Fruit fly (Drosophila melanogaster) whole organism, embryonic: ENCODE measurements around the gene CG42465.

Experiments used
- CG10321 ChIP-seq: fragments of 200-800 bp; sonication (Bioruptor generic); IDR thresholded peaks from 2 replicates; pipeline ENCODE4 v1.3.6; 2022; ENCODE audit warnings: missing biosample characterization, missing genetic modification characterization
- CG1233 ChIP-seq: fragments of 200-800 bp; sonication (Bioruptor generic); optimal IDR thresholded peaks from 4 replicates; lab custom pipeline; 2018; ENCODE audit warnings: missing biosample characterization, mild to moderate bottlenecking, missing genetic modification characterization
- CG13624 ChIP-seq: fragments of 200-800 bp; sonication (Bioruptor generic); optimal IDR thresholded peaks from 2 replicates; lab custom pipeline; 2016; ENCODE audit warnings: missing biosample characterization, missing genetic modification characterization
- CG13775 ChIP-seq: fragments of 200-800 bp; sonication (Bioruptor generic); optimal IDR thresholded peaks from 3 replicates; lab custom pipeline; 2017; ENCODE audit warnings: missing biosample characterization, mild to moderate bottlenecking, missing genetic modification characterization
- CG3163 ChIP-seq: fragments of 200-800 bp; sonication (Bioruptor generic); optimal IDR thresholded peaks from 3 replicates; lab custom pipeline; 2016; ENCODE audit warnings: missing biosample characterization, missing genetic modification characterization
- CG7987 ChIP-seq: fragments of 200-800 bp; sonication (Bioruptor generic); optimal IDR thresholded peaks from 2 replicates; lab custom pipeline; 2018; ENCODE audit warnings: missing biosample characterization, mild to moderate bottlenecking, missing genetic modification characterization, moderate library complexity
- GATAe ChIP-seq: fragments of 200-800 bp; sonication (Bioruptor generic); conservative IDR thresholded peaks from 2 replicates; pipeline ENCODE4 v1.3.6; 2022; ENCODE audit warnings: missing biosample characterization, missing genetic modification characterization
- HLHmδ ChIP-seq: fragments of 200-800 bp; sonication (Bioruptor generic); optimal IDR thresholded peaks from 2 replicates; lab custom pipeline; 2018; ENCODE audit warnings: missing biosample characterization, mild to moderate bottlenecking, missing genetic modification characterization, moderate library complexity
- Ravus ChIP-seq: fragments of 200-800 bp; sonication (Bioruptor generic); IDR thresholded peaks from 2 replicates; pipeline ENCODE4 v1.3.6; 2022; ENCODE audit warnings: missing biosample characterization, missing genetic modification characterization
- kah ChIP-seq: fragments of 200-800 bp; sonication (Bioruptor generic); optimal IDR thresholded peaks from 2 replicates; lab custom pipeline; 2018; ENCODE audit warnings: missing biosample characterization, mild to moderate bottlenecking, missing genetic modification characterization
- klu ChIP-seq: fragments of 200-800 bp; sonication (Bioruptor generic); IDR thresholded peaks from 2 replicates; pipeline ENCODE4 v1.3.6; 2022; ENCODE audit warnings: missing biosample characterization, missing genetic modification characterization
- psq ChIP-seq: fragments of 200-800 bp; sonication (Bioruptor generic); optimal IDR thresholded peaks from 2 replicates; lab custom pipeline; 2017; ENCODE audit warnings: missing biosample characterization, missing genetic modification characterization
- tup ChIP-seq: fragments of 200-800 bp; sonication (Bioruptor generic); optimal IDR thresholded peaks from 2 replicates; lab custom pipeline; 2016; ENCODE audit warnings: missing biosample characterization, mild to moderate bottlenecking, missing genetic modification characterization, moderate library complexity

DNA sequence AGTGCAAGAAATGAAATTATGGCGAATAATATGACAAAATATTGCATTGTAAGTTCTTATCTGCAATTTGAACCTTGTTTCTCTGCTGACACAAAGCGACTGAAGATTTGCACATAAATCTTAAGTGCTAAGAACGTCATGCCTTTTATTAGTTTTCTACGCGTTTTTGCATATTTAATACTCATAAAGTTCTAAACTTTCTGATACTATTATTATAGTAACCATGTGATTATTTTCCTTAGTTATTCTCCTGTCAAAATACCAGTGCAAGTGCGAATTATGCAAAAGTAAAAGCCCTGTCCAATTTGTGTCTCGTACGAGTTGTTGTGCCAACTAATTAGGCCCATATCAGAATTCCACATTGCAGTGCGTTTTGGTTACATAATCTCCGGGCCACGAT lies 29.5 kb upstream of the CG42465 start, which contains the start of gene Sfp24Bc:
- no peak for TF ChIP-seq GATAe
- no peak for TF ChIP-seq tup (GFP tag; lab: Kevin White, UChicago)
- no peak for TF ChIP-seq Ravus
- TF ChIP-seq CG13775 (GFP tag; lab: Kevin White, UChicago) = no peak
- no peak for TF ChIP-seq CG3163 (GFP tag; lab: Kevin White, UChicago)
- TF ChIP-seq CG7987 = no peak
- TF ChIP-seq HLHmδ (GFP tag; lab: Kevin White, UChicago) = no peak
- TF ChIP-seq kah = no peak
- no peak for TF ChIP-seq klu (GFP tag; lab: Robert Waterston, UW)
- TF ChIP-seq psq = no peak
- TF ChIP-seq CG13624 (GFP tag; lab: Kevin White, UChicago) = no peak
- TF ChIP-seq CG10321 (GFP tag; lab: Robert Waterston, UW) = no peak
- no peak for TF ChIP-seq CG1233 (GFP tag; lab: Kevin White, UChicago)
